Worm (Caenorhabditis elegans) whole organism, late embryonic: ENCODE results near the gene rbm-26.

ENCODE experiments used
- C38D4.7 ChIP-seq: fragments of 200-800 bp; sonication (Bioruptor generic); optimal IDR thresholded peaks from 2 replicates; lab custom pipeline; 2018; ENCODE audit warnings: mild to moderate bottlenecking, missing genetic modification characterization, moderate library complexity, missing compliant biosample characterization
- F13H6.1 ChIP-seq: sonication (generic microtip); optimal IDR thresholded peaks from 2 replicates; lab custom pipeline; 2016; ENCODE audit warnings: missing genetic modification characterization, missing compliant biosample characterization
- T23F11.4 ChIP-seq: fragments of 200-800 bp; sonication (Bioruptor generic); optimal IDR thresholded peaks from 2 replicates; lab custom pipeline; 2018; ENCODE audit warnings: mild to moderate bottlenecking, missing genetic modification characterization, missing compliant biosample characterization
- Y22D7AL.16 ChIP-seq: sonication (generic microtip); optimal IDR thresholded peaks from 2 replicates; lab custom pipeline; 2016; ENCODE audit warnings: missing genetic modification characterization, missing compliant biosample characterization
- ama-1 ChIP-seq: fragments of 150-350 bp; optimal IDR thresholded peaks from 2 replicates; lab custom pipeline; 2014
- ceh-14 ChIP-seq: sonication (generic microtip); optimal IDR thresholded peaks from 2 replicates; lab custom pipeline; 2016; ENCODE audit warnings: missing genotype, missing genetic modification characterization, missing compliant biosample characterization
- ceh-18 ChIP-seq: sonication (generic microtip); optimal IDR thresholded peaks from 2 replicates; lab custom pipeline; 2016; ENCODE audit warnings: missing genetic modification characterization, missing compliant biosample characterization
- ceh-19 ChIP-seq: fragments of 200-800 bp; sonication (Bioruptor generic); optimal IDR thresholded peaks from 2 replicates; lab custom pipeline; 2018; ENCODE audit warnings: mild to moderate bottlenecking, missing genetic modification characterization, missing compliant biosample characterization
- ceh-2 ChIP-seq: sonication (generic microtip); optimal IDR thresholded peaks from 2 replicates; lab custom pipeline; 2016; ENCODE audit warnings: missing genotype, missing genetic modification characterization, missing compliant biosample characterization
- ceh-24 ChIP-seq: sonication (generic microtip); optimal IDR thresholded peaks from 2 replicates; lab custom pipeline; 2016; ENCODE audit warnings: mild to moderate bottlenecking, missing genetic modification characterization, missing compliant biosample characterization
- ceh-31 ChIP-seq: sonication (generic microtip); optimal IDR thresholded peaks from 2 replicates; lab custom pipeline; 2016; ENCODE audit warnings: missing genetic modification characterization, missing compliant biosample characterization
- ceh-34 ChIP-seq: sonication (generic microtip); optimal IDR thresholded peaks from 2 replicates; lab custom pipeline; 2016; ENCODE audit warnings: mild to moderate bottlenecking, missing genetic modification characterization, missing compliant biosample characterization
- ceh-48 ChIP-seq: sonication (generic microtip); optimal IDR thresholded peaks from 2 replicates; lab custom pipeline; 2016; ENCODE audit warnings: missing genetic modification characterization, inconsistent platforms, missing compliant biosample characterization
- dmd-4 ChIP-seq: sonication (generic microtip); optimal IDR thresholded peaks from 2 replicates; lab custom pipeline; 2016; ENCODE audit warnings: borderline replicate concordance, missing genetic modification characterization, missing compliant biosample characterization
- dve-1 ChIP-seq: sonication (generic microtip); optimal IDR thresholded peaks from 2 replicates; lab custom pipeline; 2017; ENCODE audit warnings: antibody characterized with exemption, mild to moderate bottlenecking, missing genetic modification characterization, missing compliant biosample characterization
- elt-4 ChIP-seq: sonication (generic microtip); optimal IDR thresholded peaks from 2 replicates; lab custom pipeline; 2016; ENCODE audit warnings: missing genetic modification characterization, missing compliant biosample characterization
- ets-4 ChIP-seq: sonication (generic microtip); optimal IDR thresholded peaks from 2 replicates; lab custom pipeline; 2016; ENCODE audit warnings: missing genetic modification characterization, missing compliant biosample characterization
- eyg-1 ChIP-seq: sonication (generic microtip); optimal IDR thresholded peaks from 2 replicates; lab custom pipeline; 2016; ENCODE audit warnings: missing genotype, missing genetic modification characterization, missing compliant biosample characterization
- gmeb-2 ChIP-seq: sonication (generic microtip); optimal IDR thresholded peaks from 2 replicates; lab custom pipeline; 2016; ENCODE audit warnings: missing genetic modification characterization, inconsistent platforms, missing compliant biosample characterization
- hlh-15 ChIP-seq: sonication (generic microtip); optimal IDR thresholded peaks from 2 replicates; lab custom pipeline; 2016; ENCODE audit warnings: missing genetic modification characterization, missing compliant biosample characterization
- hlh-30 ChIP-seq: sonication (generic microtip); optimal IDR thresholded peaks from 2 replicates; lab custom pipeline; 2017; ENCODE audit warnings: antibody characterized with exemption, missing genetic modification characterization, missing compliant biosample characterization; ENCODE audit not compliant: insufficient read depth
- hlh-8 ChIP-seq: sonication (generic microtip); optimal IDR thresholded peaks from 2 replicates; lab custom pipeline; 2016; ENCODE audit warnings: missing genotype, missing genetic modification characterization, missing compliant biosample characterization
- lim-6 ChIP-seq: sonication (generic microtip); optimal IDR thresholded peaks from 2 replicates; lab custom pipeline; 2016; ENCODE audit warnings: missing genetic modification characterization, missing compliant biosample characterization
- nfya-1 ChIP-seq: sonication (generic microtip); optimal IDR thresholded peaks from 2 replicates; lab custom pipeline; 2017; ENCODE audit warnings: missing genetic modification characterization, mild to moderate bottlenecking, missing compliant biosample characterization, antibody characterized with exemption, moderate library complexity
- nhr-11 ChIP-seq: fragments of 150-350 bp; optimal IDR thresholded peaks from 2 replicates; lab custom pipeline; 2014; ENCODE audit warnings: missing biosample characterization, missing genetic modification characterization
- npax-4 ChIP-seq: sonication (generic microtip); optimal IDR thresholded peaks from 2 replicates; lab custom pipeline; 2016; ENCODE audit warnings: missing genetic modification characterization, missing compliant biosample characterization
- odd-2 ChIP-seq: sonication (generic microtip); optimal IDR thresholded peaks from 2 replicates; lab custom pipeline; 2017; ENCODE audit warnings: antibody characterized with exemption, mild to moderate bottlenecking, missing genetic modification characterization, missing compliant biosample characterization
- pat-9 ChIP-seq: fragments of 200-800 bp; sonication (Bioruptor generic); optimal IDR thresholded peaks from 2 replicates; lab custom pipeline; 2018; ENCODE audit warnings: mild to moderate bottlenecking, missing genetic modification characterization, moderate library complexity, missing compliant biosample characterization
- pha-4 ChIP-seq: fragments of 150-350 bp; optimal IDR thresholded peaks from 2 replicates; lab custom pipeline; 2018; ENCODE audit warnings: missing biosample characterization, missing genetic modification reagents, missing genetic modification characterization
- pqm-1 ChIP-seq: sonication (generic microtip); optimal IDR thresholded peaks from 2 replicates; lab custom pipeline; 2016; ENCODE audit warnings: missing genetic modification characterization, missing compliant biosample characterization
- pros-1 ChIP-seq: fragments of 150-350 bp; optimal IDR thresholded peaks from 2 replicates; lab custom pipeline; 2014; ENCODE audit warnings: missing biosample characterization, missing genetic modification reagents, missing genetic modification characterization
- ref-2 ChIP-seq: sonication (generic microtip); optimal IDR thresholded peaks from 2 replicates; lab custom pipeline; 2016; ENCODE audit warnings: missing genetic modification characterization, missing compliant biosample characterization
- syd-9 ChIP-seq: sonication (generic microtip); optimal IDR thresholded peaks from 2 replicates; lab custom pipeline; 2016; ENCODE audit warnings: mild to moderate bottlenecking, missing genetic modification characterization, moderate library complexity, missing compliant biosample characterization
- tbx-2 ChIP-seq: sonication (generic microtip); optimal IDR thresholded peaks from 2 replicates; lab custom pipeline; 2016; ENCODE audit warnings: missing genetic modification characterization, missing compliant biosample characterization
- unc-55 ChIP-seq: sonication (generic microtip); optimal IDR thresholded peaks from 2 replicates; lab custom pipeline; 2017; ENCODE audit warnings: missing biosample characterization, missing genetic modification reagents, missing genetic modification characterization

rbm-26 gene

ce11 chrIII:5678935-5679334 is 32.4 kb upstream of the rbm-26 start, which contains the start of the genes ska-3 and rps-12 (continued):
- no peak for TF ChIP-seq ceh-19 (GFP tag; lab: Kevin White, UChicago)

- TF ChIP-seq T23F11.4 (GFP tag; lab: Kevin White, UChicago) (no peak), pqm-1 (tag; lab: Kevin White, UChicago) (no peak), Y22D7AL.16 (tag; lab: Kevin White, UChicago) (no peak), hlh-30 (tag; lab: Kevin White, UChicago) (no peak), ceh-48 (tag; lab: Kevin White, UChicago) (no peak), lim-6 (tag; lab: Kevin White, UChicago) (no peak), npax-4 (tag; lab: Kevin White, UChicago) (no peak), hlh-8 (no peak)
Measured at ce11 chrIII:5680141-5680540, 31.2 kb upstream of the rbm-26 start, which contains the start of gene pst-2. TSS of gene pst-2 (plus strand) at chrIII:5680433.

DNA sequence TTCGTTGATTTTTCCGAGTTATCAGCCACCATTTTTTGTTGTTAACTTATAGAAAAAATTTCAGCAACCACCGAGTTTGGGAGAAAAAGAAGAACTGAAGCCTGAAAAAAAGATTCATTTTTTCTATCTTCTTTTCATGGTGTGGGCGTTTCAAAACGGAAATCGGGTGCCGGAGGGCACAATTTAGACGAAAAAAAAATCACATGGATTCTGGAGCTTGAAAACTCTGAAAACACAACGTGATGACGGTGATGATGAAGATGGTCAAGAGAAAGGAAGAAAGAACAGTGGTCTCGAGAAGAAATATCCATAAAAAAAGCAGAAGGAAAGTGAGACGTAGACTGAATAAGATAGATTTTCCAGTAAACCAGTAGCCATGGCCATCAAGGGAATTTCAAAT is 27.3 kb upstream of the rbm-26 start, which contains the start of gene rcan-1:
Gene rcan-1 (minus strand): TSS at position 101 of the 400 bp plus-strand sequence.
- no peak for TF ChIP-seq pros-1
- TF ChIP-seq Y22D7AL.16 (tag; lab: Kevin White, UChicago) = no peak
- no peak for TF ChIP-seq ceh-2 (tag; lab: Kevin White, UChicago)
- no peak for TF ChIP-seq lim-6 (tag; lab: Kevin White, UChicago)
- no peak for TF ChIP-seq ets-4 (tag; lab: Kevin White, UChicago)
- no peak for TF ChIP-seq eyg-1 (tag; lab: Kevin White, UChicago)
- no peak for TF ChIP-seq ama-1
- no peak for TF ChIP-seq T23F11.4 (GFP tag; lab: Kevin White, UChicago)
- no peak for TF ChIP-seq dmd-4 (tag; lab: Kevin White, UChicago)

ce11 chrIII:5688246-5688645 is 23.1 kb upstream of the rbm-26 start:
- TF ChIP-seq nfya-1 (tag; lab: Kevin White, UChicago) (peak; percentile 32), syd-9 (no peak), hlh-8 (no peak), unc-55 (GFP tag; lab: Kevin White, UChicago) (no peak), F13H6.1 (tag; lab: Kevin White, UChicago) (no peak), ama-1 (no peak), ceh-34 (tag; lab: Kevin White, UChicago) (peak; percentile 29), ets-4 (tag; lab: Kevin White, UChicago) (peak; percentile 36), lim-6 (tag; lab: Kevin White, UChicago) (no peak), nhr-11 (tag; lab: Kevin White, UChicago) (no peak), ceh-18 (tag; lab: Kevin White, UChicago) (peak; percentile 31), ceh-31 (peak; percentile 24), Y22D7AL.16 (tag; lab: Kevin White, UChicago) (no peak), ceh-24 (tag; lab: Kevin White, UChicago) (no peak), elt-4 (tag; lab: Kevin White, UChicago) (no peak), dve-1 (tag; lab: Kevin White, UChicago) (no peak), tbx-2 (tag; lab: Kevin White, UChicago) (peak; percentile 50), ceh-14 (tag; lab: Kevin White, UChicago) (peak; percentile 20), ceh-2 (tag; lab: Kevin White, UChicago) (peak; percentile 25)
- TF ChIP-seq, all 69 proteins: peak for 8

DNA sequence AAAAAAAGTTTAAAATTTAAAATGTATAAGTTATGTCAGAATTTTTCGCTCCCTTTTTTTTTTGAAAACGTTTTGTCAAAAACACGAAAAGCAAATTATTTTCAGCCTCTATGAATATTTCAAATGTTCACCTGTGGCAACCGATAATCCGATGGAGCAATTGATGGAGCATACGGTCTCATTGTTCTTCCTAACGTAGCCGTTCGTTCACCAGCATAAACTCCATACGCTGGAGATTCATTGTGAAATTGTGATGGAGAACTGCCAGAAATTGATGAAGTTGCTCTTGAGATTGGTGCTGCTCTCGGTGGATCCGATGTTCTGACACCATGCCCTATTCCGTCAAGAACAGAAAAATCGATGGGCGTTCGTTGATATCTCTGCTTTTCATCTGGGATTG is 19.5 kb upstream of the rbm-26 start:
- TF ChIP-seq hlh-15 (tag; lab: Kevin White, UChicago) (no peak), pqm-1 (tag; lab: Kevin White, UChicago) (no peak), pat-9 (tag; lab: Kevin White, UChicago) (no peak), C38D4.7 (no peak), gmeb-2 (tag; lab: Kevin White, UChicago) (no peak), ama-1 (no peak), ref-2 (tag; lab: Kevin White, UChicago) (no peak), elt-4 (tag; lab: Kevin White, UChicago) (no peak), pha-4 (tag; lab: Kevin White, UChicago) (no peak), odd-2 (tag; lab: Kevin White, UChicago) (no peak)
